Worm (Caenorhabditis elegans) whole organism, young adult: ENCODE results near the gene F26F12.5.

Experiments
- mes-4 ChIP-seq: sonication (generic microtip); optimal IDR thresholded peaks from 2 replicates; lab custom pipeline; 2016; ENCODE audit warnings: missing genotype, missing genetic modification characterization, missing compliant biosample characterization
- nhr-90 ChIP-seq: sonication (generic microtip); optimal IDR thresholded peaks from 2 replicates; lab custom pipeline; 2016; ENCODE audit warnings: missing genotype, mild to moderate bottlenecking, missing genetic modification characterization, missing compliant biosample characterization
- snpc-1.3 ChIP-seq: sonication (generic microtip); optimal IDR thresholded peaks from 2 replicates; lab custom pipeline; 2017; ENCODE audit warnings: missing genetic modification characterization, mild to moderate bottlenecking, missing compliant biosample characterization, antibody characterized with exemption, moderate library complexity, missing genotype, missing genetic modification reagents; ENCODE audit not compliant: insufficient read depth

DNA sequence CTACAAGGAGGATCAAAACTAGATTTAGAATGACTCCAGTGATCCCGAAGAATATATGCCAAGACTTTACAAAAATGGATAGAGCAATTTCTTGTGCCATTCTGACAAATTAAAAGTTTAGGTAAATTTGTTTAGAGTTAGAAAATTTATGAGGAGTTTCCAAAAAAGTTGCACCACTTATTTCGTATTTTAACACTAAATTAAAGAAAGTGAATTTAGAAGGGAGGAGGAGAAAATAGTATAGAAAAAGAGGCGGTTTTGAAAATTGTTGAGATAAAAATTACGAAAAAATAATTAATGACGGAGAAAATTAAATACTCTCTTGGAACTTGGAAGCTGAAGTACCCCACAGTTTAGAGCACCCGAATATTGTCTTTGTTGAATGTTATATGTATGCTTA, 41.3 kb upstream of the F26F12.5 start, which contains the start of gene srd-15:
- TF ChIP-seq nhr-90 (tag; lab: Kevin White, UChicago) (no peak), mes-4 (no peak), snpc-1.3 (tag; lab: Kevin White, UChicago) (no peak)
